Worm (Caenorhabditis elegans): Measurements from ENCODE around the gene K08D9.10.

The K08D9.10 gene

DNA sequence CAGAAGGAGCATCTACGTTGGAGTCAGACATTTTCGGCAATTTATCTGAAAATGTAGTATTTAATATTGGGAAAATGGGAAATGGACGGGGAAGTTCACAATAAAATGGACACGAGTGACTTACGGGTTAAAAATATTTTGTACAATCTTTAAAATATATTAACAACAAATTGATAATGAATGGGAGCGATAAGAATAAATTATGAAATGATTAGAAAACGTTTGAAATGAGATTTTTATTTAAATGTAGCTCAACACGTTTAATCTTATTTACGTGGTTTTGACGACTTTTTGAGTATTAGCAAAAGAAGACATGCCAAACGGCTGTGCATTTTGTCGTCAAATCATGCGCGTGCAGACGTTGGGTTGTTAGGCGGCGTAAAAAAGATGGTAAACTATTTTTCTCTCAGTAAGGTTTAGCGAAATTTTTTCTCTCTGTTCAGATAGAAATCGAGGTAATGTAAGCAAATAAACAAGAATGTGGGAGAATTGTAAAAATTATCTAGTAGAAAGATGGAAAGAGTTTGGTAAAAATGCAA, 47.5 kb downstream of the K08D9.10 start, which contains the start of gene fbxa-64:
fbxa-64 (minus strand) TSS at position 51 of the 539 bp plus-strand sequence.
- no peak for TF ChIP-seq pes-1 (GFP tag; IDR thresholded peaks at IDR 0.05)
- no peak for TF ChIP-seq ama-1 (optimal IDR thresholded peaks at IDR 0.05)
- TF ChIP-seq hmbx-1 (tag; optimal IDR thresholded peaks at IDR 0.05) = no peak

DNA sequence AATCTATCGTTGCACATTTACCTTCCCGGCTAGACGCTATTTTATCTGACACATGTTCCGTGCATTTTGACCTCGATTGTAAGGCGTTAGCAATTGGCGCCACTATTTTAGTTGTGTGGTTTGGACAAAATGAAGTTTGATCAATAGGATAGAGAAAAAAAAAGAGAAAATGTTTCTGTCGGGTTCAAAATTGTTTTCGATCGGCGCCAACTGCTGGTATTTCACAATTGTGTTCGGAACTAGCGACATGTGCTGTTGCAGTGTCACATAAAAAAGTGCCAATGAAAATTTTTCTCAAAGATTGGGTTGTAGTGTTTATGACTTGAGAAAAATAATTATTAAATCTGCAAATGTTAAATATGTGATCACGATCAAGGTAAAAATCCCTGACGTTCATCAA, 48.4 kb downstream of the K08D9.10 start:
- TF ChIP-seq aly-1 (tag; optimal IDR thresholded peaks at IDR 0.05) (no peak), pes-1 (GFP tag; IDR thresholded peaks at IDR 0.05) (no peak), ceh-36 (tag; optimal IDR thresholded peaks at IDR 0.05) (no peak), ets-7 (tag; optimal IDR thresholded peaks at IDR 0.05) (no peak)

DNA sequence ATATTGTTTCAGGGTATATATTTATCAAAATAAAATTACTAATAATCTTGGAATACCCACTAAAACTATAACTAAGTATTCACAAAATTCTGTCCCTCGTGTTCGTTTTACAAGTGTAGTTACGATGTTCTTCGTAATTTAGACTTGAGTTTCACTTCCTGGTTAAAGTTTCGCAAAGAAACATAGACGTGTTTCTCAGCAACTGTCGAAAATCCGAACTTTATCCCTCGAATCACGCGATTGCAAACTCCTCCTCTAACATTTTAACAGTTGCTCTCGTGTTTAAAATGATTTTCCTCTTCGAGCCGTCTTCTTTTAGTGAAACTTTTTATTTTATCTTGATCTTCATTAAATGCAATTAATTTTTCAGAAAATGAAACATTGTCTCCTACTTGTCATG, 49.3 kb downstream of the K08D9.10 start, which contains the start of gene T28A11.2:
T28A11.2 (plus strand) TSS at position 371 of the 400 bp plus-strand sequence.
- TF ChIP-seq ceh-36 (tag; optimal IDR thresholded peaks at IDR 0.05) (no peak), sea-1 (GFP tag; conservative IDR thresholded peaks at IDR 0.05) (no peak), tbx-37 (GFP tag; conservative IDR thresholded peaks at IDR 0.05) (no peak), tbx-11 (GFP tag; IDR thresholded peaks at IDR 0.05) (no peak), pes-1 (GFP tag; IDR thresholded peaks at IDR 0.05) (no peak), tra-4 (tag; optimal IDR thresholded peaks at IDR 0.05) (no peak), aly-1 (tag; optimal IDR thresholded peaks at IDR 0.05) (no peak), flt-1 (GFP tag; IDR thresholded peaks at IDR 0.05) (no peak), B0310.2 (tag; optimal IDR thresholded peaks at IDR 0.05) (no peak), hnd-1 (tag; optimal IDR thresholded peaks at IDR 0.05) (no peak)

All from whole organism, early embryonic.